Worm (Caenorhabditis elegans) whole organism, young adult: ENCODE data around the gene col-36.

Source experiments
- K11D2.4 ChIP-seq: fragments of 200-800 bp; sonication (Bioruptor generic); IDR thresholded peaks from 2 replicates; pipeline ENCODE4 v1.3.6; 2022; ENCODE audit warnings: missing genetic modification reagents, missing genetic modification characterization, missing compliant biosample characterization
- ZK185.1 ChIP-seq: sonication (generic microtip); optimal IDR thresholded peaks from 2 replicates; lab custom pipeline; 2016; ENCODE audit warnings: mild to moderate bottlenecking, missing genetic modification characterization, missing compliant biosample characterization; ENCODE audit not compliant: poor library complexity, severe bottlenecking
- ekl-4 ChIP-seq: fragments of 200-800 bp; sonication (Bioruptor generic); IDR thresholded peaks from 2 replicates; pipeline ENCODE4 v1.3.6; 2022; ENCODE audit warnings: missing genetic modification reagents, missing genetic modification characterization, missing compliant biosample characterization

- TF ChIP-seq ZK185.1 = no peak
- TF ChIP-seq K11D2.4 (GFP tag; lab: Robert Waterston, UW) = no peak
- TF ChIP-seq ekl-4 = no peak
Observed at ce11 chrII:7199308-7199707, 30.7 kb upstream of the col-36 start, which contains the start of gene E04F6.6.
